Fruit fly (Drosophila melanogaster) whole organism, adult: ENCODE measurements around the gene CG4297.

ENCODE experiments used
- CG11617 ChIP-seq: fragments of 200-800 bp; sonication (Bioruptor generic); optimal IDR thresholded peaks from 2 replicates; lab custom pipeline; 2017; ENCODE audit warnings: mild to moderate bottlenecking, missing biosample characterization, missing genetic modification reagents, missing genetic modification characterization
- CG12768 ChIP-seq: fragments of 200-800 bp; sonication (Bioruptor generic); optimal IDR thresholded peaks from 2 replicates; lab custom pipeline; 2017; ENCODE audit warnings: missing biosample characterization, missing genetic modification characterization, mild to moderate bottlenecking, moderate library complexity, missing genetic modification reagents
- CG14711 ChIP-seq: fragments of 200-800 bp; sonication (Bioruptor generic); optimal IDR thresholded peaks from 2 replicates; lab custom pipeline; 2018; ENCODE audit warnings: missing biosample characterization, mild to moderate bottlenecking, missing genetic modification characterization, moderate library complexity
- CG1620 ChIP-seq: fragments of 200-800 bp; sonication (Bioruptor generic); optimal IDR thresholded peaks from 2 replicates; lab custom pipeline; 2016; ENCODE audit warnings: missing biosample characterization, missing genetic modification characterization
- CG33017 ChIP-seq: fragments of 200-800 bp; sonication (Bioruptor generic); optimal IDR thresholded peaks from 2 replicates; lab custom pipeline; 2018; ENCODE audit warnings: missing biosample characterization, mild to moderate bottlenecking, missing genetic modification characterization, moderate library complexity
- CG5204 ChIP-seq: fragments of 200-800 bp; sonication (Bioruptor generic); optimal IDR thresholded peaks from 2 replicates; lab custom pipeline; 2016; ENCODE audit warnings: missing biosample characterization, missing genetic modification characterization
- CG7045 ChIP-seq: fragments of 200-800 bp; sonication (Bioruptor generic); optimal IDR thresholded peaks from 2 replicates; lab custom pipeline; 2017; ENCODE audit warnings: missing biosample characterization, mild to moderate bottlenecking, missing genetic modification characterization
- CG7101 ChIP-seq: fragments of 200-800 bp; sonication (Bioruptor generic); optimal IDR thresholded peaks from 2 replicates; lab custom pipeline; 2018; ENCODE audit warnings: missing biosample characterization, mild to moderate bottlenecking, missing genetic modification characterization, moderate library complexity
- Clk ChIP-seq: fragments of 200-800 bp; sonication (Bioruptor generic); optimal IDR thresholded peaks from 2 replicates; lab custom pipeline; 2017; ENCODE audit warnings: missing biosample characterization, missing genetic modification characterization
- Crg-1 ChIP-seq: fragments of 200-800 bp; sonication (Bioruptor generic); optimal IDR thresholded peaks from 2 replicates; lab custom pipeline; 2016; ENCODE audit warnings: missing biosample characterization, missing genetic modification characterization
- Hr96 ChIP-seq: fragments of 200-800 bp; sonication (Bioruptor generic); optimal IDR thresholded peaks from 2 replicates; lab custom pipeline; 2016; ENCODE audit warnings: missing biosample characterization, missing genetic modification characterization
- Mnt ChIP-seq: fragments of 200-800 bp; sonication (Bioruptor generic); optimal IDR thresholded peaks from 2 replicates; lab custom pipeline; 2016; ENCODE audit warnings: missing biosample characterization, mild to moderate bottlenecking, missing genetic modification characterization
- bab1 ChIP-seq: fragments of 200-800 bp; sonication (Bioruptor generic); optimal IDR thresholded peaks from 3 replicates; lab custom pipeline; 2019; ENCODE audit warnings: missing biosample characterization, mild to moderate bottlenecking, missing genetic modification characterization, moderate library complexity
- cic ChIP-seq: fragments of 200-800 bp; sonication (Bioruptor generic); optimal IDR thresholded peaks from 2 replicates; lab custom pipeline; 2017; ENCODE audit warnings: missing biosample characterization, mild to moderate bottlenecking, missing genetic modification characterization, moderate library complexity
- cnc ChIP-seq, 2 experiments: fragments of >200 bp; optimal IDR thresholded peaks; 2 replicates each; lab custom pipeline; 2017
- kay ChIP-seq: fragments of 200-800 bp; sonication (Bioruptor generic); peaks from one replicate; lab custom pipeline; 2016; ENCODE audit warnings: missing biosample characterization, missing genetic modification characterization, borderline replicate concordance
- ovo ChIP-seq: fragments of 200-800 bp; sonication (Bioruptor generic); optimal IDR thresholded peaks from 2 replicates; lab custom pipeline; 2016; ENCODE audit warnings: missing biosample characterization, missing genetic modification characterization
- pad ChIP-seq: fragments of 200-800 bp; sonication (Bioruptor generic); optimal IDR thresholded peaks from 3 replicates; lab custom pipeline; 2017; ENCODE audit warnings: missing biosample characterization, missing genetic modification characterization, mild to moderate bottlenecking, moderate library complexity, missing genetic modification reagents
- tj ChIP-seq: fragments of 200-800 bp; sonication (Bioruptor generic); optimal IDR thresholded peaks from 3 replicates; lab custom pipeline; 2017; ENCODE audit warnings: missing biosample characterization, mild to moderate bottlenecking, missing genetic modification characterization, moderate library complexity
- toe ChIP-seq: fragments of 200-800 bp; sonication (Bioruptor generic); optimal IDR thresholded peaks from 2 replicates; lab custom pipeline; 2016; ENCODE audit warnings: missing biosample characterization, missing genetic modification characterization

The CG4297 gene

DNA sequence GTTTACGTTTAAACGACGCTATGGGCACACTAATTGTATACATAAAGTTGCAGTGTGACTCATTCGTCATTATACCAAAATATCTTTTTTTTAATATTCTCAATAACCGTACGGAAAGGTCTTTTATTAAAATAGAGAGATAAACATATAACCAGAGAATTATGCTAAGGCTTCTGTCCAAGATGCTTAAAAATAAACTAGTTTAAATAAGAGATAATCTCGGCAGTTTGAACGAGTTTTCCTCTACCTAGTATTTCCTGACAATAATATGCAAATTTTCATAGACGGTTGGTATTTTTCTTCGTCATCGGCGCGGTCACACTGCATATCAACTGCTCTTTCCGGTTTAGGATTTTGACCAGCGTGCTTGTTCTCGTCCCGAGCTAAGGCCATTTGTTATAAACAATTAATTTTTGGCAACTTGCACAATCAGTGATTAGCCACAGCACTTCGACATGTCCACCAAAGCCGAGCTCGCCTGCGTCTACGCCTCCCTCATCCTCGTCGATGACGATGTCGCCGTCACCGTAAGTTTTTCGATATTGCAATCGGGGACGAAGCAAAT, 52.3 kb downstream of the CG4297 start, which contains the start of the genes CG13690 and RpLP1:
TSS of gene CG13690 (minus strand) at position 33 of the 565 bp plus-strand sequence.
TSS of gene RpLP1 (plus strand) at position 333 of the 565 bp plus-strand sequence.
- peak; percentile 58 for TF ChIP-seq toe (GFP tag; lab: Kevin White, UChicago)
- peak; percentile 71 for TF ChIP-seq CG1620 (GFP tag; lab: Kevin White, UChicago)
- peak; percentile 78 for TF ChIP-seq CG12768
- TF ChIP-seq Mnt (GFP tag; lab: Kevin White, UChicago), result peak; percentile 83
- TF ChIP-seq CG14711 (tag; lab: Kevin White, UChicago), result peak; percentile 67
- TF ChIP-seq tj, result peak; percentile 66
- TF ChIP-seq ovo (GFP tag; lab: Kevin White, UChicago), result peak; percentile 68
- TF ChIP-seq bab1 (GFP tag; lab: Kevin White, UChicago), result peak; percentile 87
- peak; percentile 76 for TF ChIP-seq CG33017
- peak; percentile 87 for TF ChIP-seq Hr96 (GFP tag; lab: Kevin White, UChicago)
- TF ChIP-seq CG7045 (GFP tag; lab: Kevin White, UChicago), result peak; percentile 83
- no peak for TF ChIP-seq CG5204 (GFP tag; lab: Kevin White, UChicago)
- TF ChIP-seq cic (GFP tag; lab: Kevin White, UChicago), result peak; percentile 68
- TF ChIP-seq CG11617 (GFP tag; lab: Kevin White, UChicago), result peak; percentile 92
- peak; percentile 76 for TF ChIP-seq Crg-1 (GFP tag; lab: Kevin White, UChicago)
- no peak for TF ChIP-seq cnc (optimal IDR thresholded peaks at IDR 0.05; lab: Kevin White, UChicago)
- peak; percentile 26 for TF ChIP-seq Clk (GFP tag; lab: Kevin White, UChicago)
- TF ChIP-seq CG7101 (tag; lab: Kevin White, UChicago), result peak; percentile 86
- peak; percentile 67 for TF ChIP-seq pad (GFP tag; lab: Kevin White, UChicago)
- peak; percentile 100 for TF ChIP-seq kay (GFP tag; lab: Kevin White, UChicago)

dm6 chr2L:414593-415399, 57.2 kb downstream of the CG4297 start, which contains the start of the genes AP-2alpha and ebi:
Gene AP-2alpha (minus strand): TSS chr2L:414777.
Gene ebi (plus strand): TSS chr2L:415067.
- peak; percentile 71 for TF ChIP-seq CG33017
- peak; percentile 61 for TF ChIP-seq CG14711 (tag; lab: Kevin White, UChicago)
- TF ChIP-seq Clk (GFP tag; lab: Kevin White, UChicago), result peak; percentile 59
- peak; percentile 57 for TF ChIP-seq tj
- no peak for TF ChIP-seq kay (GFP tag; lab: Kevin White, UChicago)
- peak; percentile 83 for TF ChIP-seq CG7101 (tag; lab: Kevin White, UChicago)
- TF ChIP-seq CG5204 (GFP tag; lab: Kevin White, UChicago), result peak; percentile 90
- peak; percentile 74 for TF ChIP-seq CG7045 (GFP tag; lab: Kevin White, UChicago)
- peak; percentile 93 for TF ChIP-seq Hr96 (GFP tag; lab: Kevin White, UChicago)
- no peak for TF ChIP-seq cnc (optimal IDR thresholded peaks at IDR 0.05; lab: Kevin White, UChicago)
- TF ChIP-seq CG12768, result peak; percentile 61
- TF ChIP-seq Mnt (GFP tag; lab: Kevin White, UChicago), result peak; percentile 81
- peak; percentile 94 for TF ChIP-seq CG1620 (GFP tag; lab: Kevin White, UChicago)
- peak; percentile 67 for TF ChIP-seq ovo (GFP tag; lab: Kevin White, UChicago)
- peak; percentile 87 for TF ChIP-seq CG11617 (GFP tag; lab: Kevin White, UChicago)
- TF ChIP-seq bab1 (GFP tag; lab: Kevin White, UChicago), result peak; percentile 71
- peak; percentile 62 for TF ChIP-seq pad (GFP tag; lab: Kevin White, UChicago)
- TF ChIP-seq toe (GFP tag; lab: Kevin White, UChicago), result peak; percentile 94
- peak; percentile 85 for TF ChIP-seq Crg-1 (GFP tag; lab: Kevin White, UChicago)
- TF ChIP-seq cic (GFP tag; lab: Kevin White, UChicago), result peak; percentile 64

DNA sequence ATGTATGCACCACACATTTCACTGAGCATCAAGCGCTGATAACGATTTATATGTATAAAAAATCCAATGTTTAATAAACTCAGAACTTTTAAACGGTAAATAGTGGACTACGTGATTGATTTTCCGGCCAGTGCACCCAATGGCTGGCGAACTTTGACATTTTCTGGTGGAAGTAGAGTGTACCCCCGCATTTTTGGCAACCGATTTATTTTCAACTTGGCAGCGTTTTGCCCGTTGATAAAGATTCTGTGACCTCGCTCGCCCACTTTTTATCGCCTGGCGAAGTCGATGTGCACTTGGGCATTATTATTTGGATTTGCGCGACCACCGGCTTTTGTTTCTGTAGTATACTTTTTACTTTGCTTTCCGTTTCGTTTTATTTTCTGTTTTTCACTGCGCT, 58.1 kb downstream of the CG4297 start:
- TF ChIP-seq Hr96 (GFP tag; lab: Kevin White, UChicago) (no peak), Crg-1 (GFP tag; lab: Kevin White, UChicago) (no peak), CG1620 (GFP tag; lab: Kevin White, UChicago) (no peak), CG11617 (GFP tag; lab: Kevin White, UChicago) (no peak), CG12768 (no peak), CG14711 (tag; lab: Kevin White, UChicago) (no peak), CG5204 (GFP tag; lab: Kevin White, UChicago) (no peak), Clk (GFP tag; lab: Kevin White, UChicago) (no peak), pad (GFP tag; lab: Kevin White, UChicago) (no peak), kay (GFP tag; lab: Kevin White, UChicago) (no peak)

DNA sequence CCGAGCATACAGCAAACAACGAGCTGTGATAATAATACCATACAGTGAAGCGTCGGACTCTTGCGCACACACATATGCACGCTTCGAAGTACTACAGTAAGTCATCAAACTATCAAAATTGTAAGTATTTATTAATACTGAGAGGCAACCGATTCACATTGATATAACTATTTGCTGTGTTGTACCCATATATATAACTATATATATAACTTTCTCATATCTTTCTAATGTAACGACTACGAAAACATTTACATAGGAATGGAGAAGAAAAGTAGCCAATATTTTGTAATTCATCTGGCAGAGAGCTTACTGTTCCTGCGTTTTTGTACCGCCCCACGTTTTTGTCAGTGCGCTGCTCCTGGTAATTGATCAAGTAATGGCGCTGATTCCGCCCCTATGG, 59.1 kb downstream of the CG4297 start:
- TF ChIP-seq CG33017, result no peak
- no peak for TF ChIP-seq CG12768
- TF ChIP-seq tj, result no peak
- TF ChIP-seq CG7101 (tag; lab: Kevin White, UChicago), result peak; percentile 27
- TF ChIP-seq cic (GFP tag; lab: Kevin White, UChicago), result no peak
- peak; percentile 18 for TF ChIP-seq CG14711 (tag; lab: Kevin White, UChicago)
- TF ChIP-seq CG11617 (GFP tag; lab: Kevin White, UChicago), result no peak
- TF ChIP-seq pad (GFP tag; lab: Kevin White, UChicago), result no peak
- no peak for TF ChIP-seq cnc (optimal IDR thresholded peaks at IDR 0.05; lab: Kevin White, UChicago)
- peak; percentile 16 for TF ChIP-seq CG7045 (GFP tag; lab: Kevin White, UChicago)
- no peak for TF ChIP-seq Hr96 (GFP tag; lab: Kevin White, UChicago)
